Worm (Caenorhabditis elegans) whole organism, L4 larva: Measurements from ENCODE around the gene vps-53.

Source experiments
- lin-39 ChIP-seq: fragments of 150-350 bp; optimal IDR thresholded peaks from 2 replicates; lab custom pipeline; 2014; ENCODE audit warnings: missing biosample characterization, missing genetic modification reagents, missing genetic modification characterization
- lsy-2 ChIP-seq, 2 experiments: fragments of 150-350 bp in 1 of 2; sonication (generic microtip) in 1 of 2; optimal IDR thresholded peaks; 2 replicates each; lab custom pipeline; 2014 to 2017; ENCODE audit warnings: missing biosample characterization in 2 of 2, missing genetic modification characterization in 2 of 2
- mdt-29 ChIP-seq: fragments of 200-800 bp; sonication (Bioruptor generic); IDR thresholded peaks from 2 replicates; pipeline ENCODE4 v1.3.6; 2022; ENCODE audit warnings: missing genetic modification reagents, missing genetic modification characterization, missing compliant biosample characterization
- nhr-10 ChIP-seq: fragments of 150-350 bp; optimal IDR thresholded peaks from 2 replicates; lab custom pipeline; 2014; ENCODE audit warnings: missing biosample characterization, missing genetic modification characterization
- pha-4 ChIP-seq, 2 experiments: fragments of 150-350 bp in 1 of 2; fragments of 200-800 bp in 1 of 2; sonication (Bioruptor generic) in 1 of 2; IDR thresholded peaks in 1 of 2; optimal IDR thresholded peaks in 1 of 2; 2 replicates each; pipeline versions ENCODE4 v1.3.6 to Lab custom; 2014 to 2022; ENCODE audit warnings: missing genetic modification characterization in 2 of 2, missing genetic modification reagents in 2 of 2, missing biosample characterization in 1 of 2, missing compliant biosample characterization in 1 of 2

DNA sequence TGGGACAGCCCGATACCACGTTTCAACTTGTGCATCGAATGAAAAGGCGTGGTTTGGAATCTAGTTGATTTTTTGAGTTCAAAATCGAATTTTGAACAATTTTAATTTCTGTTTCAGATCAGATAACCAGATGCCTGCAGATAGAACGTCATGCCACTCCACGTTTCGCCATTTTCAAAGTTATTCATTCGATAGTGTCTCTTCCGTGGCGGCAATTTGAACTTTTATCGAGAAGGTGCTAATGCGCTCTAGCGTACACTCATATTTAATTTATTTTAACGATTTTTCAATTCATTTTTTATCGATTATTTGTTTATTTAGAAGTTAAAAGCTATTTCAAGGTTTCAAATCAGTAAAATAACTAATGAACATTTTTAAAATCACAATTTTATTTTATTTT is 18.6 kb upstream of the vps-53 start:
- TF ChIP-seq pha-4 (GFP tag; IDR thresholded peaks at IDR 0.05; lab: Robert Waterston, UW) = no peak
- TF ChIP-seq pha-4 (tag; optimal IDR thresholded peaks at IDR 0.05; lab: Kevin White, UChicago) = no peak
- TF ChIP-seq lin-39 (tag; lab: Kevin White, UChicago) = no peak
- no peak for TF ChIP-seq mdt-29
- no peak for TF ChIP-seq lsy-2 (tag; optimal IDR thresholded peaks at IDR 0.05; lab: Kevin White, UChicago)
- no peak for TF ChIP-seq nhr-10 (tag; lab: Kevin White, UChicago)
